Fruit fly (Drosophila melanogaster) whole organism, embryonic: Measurements from ENCODE around the gene CG46458.

Experiments used
- Abd-B ChIP-seq: fragments of 200-800 bp; sonication (Bioruptor generic); optimal IDR thresholded peaks from 2 replicates; lab custom pipeline; 2018; ENCODE audit warnings: missing biosample characterization, mild to moderate bottlenecking, missing genetic modification characterization, moderate library complexity
- CG10959 ChIP-seq: fragments of 200-800 bp; sonication (Bioruptor generic); IDR thresholded peaks from 2 replicates; pipeline ENCODE4 v1.3.6; 2022; ENCODE audit warnings: missing biosample characterization, missing genetic modification characterization
- CG13424 ChIP-seq: fragments of 200-800 bp; sonication (Bioruptor generic); optimal IDR thresholded peaks from 2 replicates; lab custom pipeline; 2019; ENCODE audit warnings: missing biosample characterization, mild to moderate bottlenecking, missing genetic modification characterization, moderate library complexity
- CG15601 ChIP-seq: fragments of 200-800 bp; sonication (Bioruptor generic); optimal IDR thresholded peaks from 3 replicates; lab custom pipeline; 2019; ENCODE audit warnings: missing biosample characterization, mild to moderate bottlenecking, missing genetic modification characterization, moderate library complexity
- CG17186 ChIP-seq: fragments of 200-800 bp; sonication (Bioruptor generic); optimal IDR thresholded peaks from 3 replicates; lab custom pipeline; 2017; ENCODE audit warnings: missing biosample characterization, missing genetic modification reagents, missing genetic modification characterization
- CG2678 ChIP-seq: fragments of 200-800 bp; sonication (Bioruptor generic); optimal IDR thresholded peaks from 3 replicates; lab custom pipeline; 2019; ENCODE audit warnings: missing biosample characterization, mild to moderate bottlenecking, missing genetic modification characterization, moderate library complexity
- CG2889 ChIP-seq: fragments of 200-800 bp; sonication (Bioruptor generic); IDR thresholded peaks from 3 replicates; pipeline ENCODE4 v1.3.6; 2022; ENCODE audit warnings: missing biosample characterization, missing genetic modification characterization
- CG30431 ChIP-seq: fragments of 200-800 bp; sonication (Bioruptor generic); optimal IDR thresholded peaks from 2 replicates; lab custom pipeline; 2017; ENCODE audit warnings: missing biosample characterization, missing genetic modification characterization
- CG31388 ChIP-seq: fragments of 200-800 bp; sonication (Bioruptor generic); optimal IDR thresholded peaks from 2 replicates; lab custom pipeline; 2016; ENCODE audit warnings: missing biosample characterization, missing genetic modification characterization
- CG4820 ChIP-seq: fragments of 200-800 bp; sonication (Bioruptor generic); optimal IDR thresholded peaks from 3 replicates; lab custom pipeline; 2016; ENCODE audit warnings: missing biosample characterization, missing genetic modification characterization
- CG8290 ChIP-seq, 3 experiments: fragments of 200-800 bp; sonication (Bioruptor generic); optimal IDR thresholded peaks; 2 replicates each; lab custom pipeline; 2016 to 2019; ENCODE audit warnings: missing biosample characterization in 3 of 3, missing genetic modification characterization in 3 of 3, mild to moderate bottlenecking in 2 of 3, moderate library complexity in 1 of 3
- CG9797 ChIP-seq: fragments of 200-800 bp; sonication (Bioruptor generic); optimal IDR thresholded peaks from 3 replicates; lab custom pipeline; 2018; ENCODE audit warnings: missing biosample characterization, mild to moderate bottlenecking, missing genetic modification characterization
- CG9876 ChIP-seq: fragments of 200-800 bp; sonication (Bioruptor generic); optimal IDR thresholded peaks from 2 replicates; lab custom pipeline; 2016; ENCODE audit warnings: missing biosample characterization, missing genetic modification characterization
- CTCF ChIP-seq: fragments of 200-800 bp; sonication (Bioruptor generic); optimal IDR thresholded peaks from 2 replicates; lab custom pipeline; 2017; ENCODE audit warnings: missing biosample characterization, mild to moderate bottlenecking, missing genetic modification characterization, moderate library complexity
- Camta ChIP-seq: fragments of 200-800 bp; sonication (Bioruptor generic); optimal IDR thresholded peaks from 2 replicates; lab custom pipeline; 2016; ENCODE audit warnings: missing biosample characterization, missing genetic modification characterization
- D ChIP-seq, 2 experiments: fragments of 200-800 bp in 1 of 2; fragments of >200 bp in 1 of 2; sonication (Bioruptor generic) in 1 of 2; optimal IDR thresholded peaks; 2 replicates in 1 of 2; 3 replicates in 1 of 2; lab custom pipeline; 2017; ENCODE audit warnings: mild to moderate bottlenecking in 1 of 2, missing biosample characterization in 1 of 2, missing genetic modification characterization in 1 of 2, missing genetic modification reagents in 1 of 2
- E2f1 ChIP-seq: fragments of 200-800 bp; sonication (Bioruptor generic); IDR thresholded peaks from 2 replicates; pipeline ENCODE4 v1.3.6; 2022; ENCODE audit warnings: missing biosample characterization, missing genetic modification characterization
- Ets97D ChIP-seq: fragments of 200-800 bp; sonication (Bioruptor generic); optimal IDR thresholded peaks from 3 replicates; lab custom pipeline; 2016; ENCODE audit warnings: missing biosample characterization, missing genetic modification characterization
- Hand ChIP-seq: fragments of 200-800 bp; sonication (Bioruptor generic); optimal IDR thresholded peaks from 2 replicates; lab custom pipeline; 2017; ENCODE audit warnings: mild to moderate bottlenecking, missing biosample characterization, missing genetic modification reagents, missing genetic modification characterization
- Hmr ChIP-seq: fragments of 200-800 bp; sonication (Bioruptor generic); optimal IDR thresholded peaks from 3 replicates; lab custom pipeline; 2017; ENCODE audit warnings: mild to moderate bottlenecking, missing biosample characterization, missing genetic modification reagents, missing genetic modification characterization
- Hr3 ChIP-seq: fragments of 200-800 bp; sonication (Bioruptor generic); optimal IDR thresholded peaks from 3 replicates; lab custom pipeline; 2016; ENCODE audit warnings: missing biosample characterization, missing genetic modification characterization
- Hr39 ChIP-seq: fragments of >200 bp; optimal IDR thresholded peaks from 2 replicates; lab custom pipeline; 2017
- Hsf ChIP-seq: fragments of 200-800 bp; sonication (Bioruptor generic); optimal IDR thresholded peaks from 3 replicates; lab custom pipeline; 2016; ENCODE audit warnings: missing biosample characterization, missing genetic modification characterization
- Mrtf ChIP-seq: fragments of 200-800 bp; sonication (Bioruptor generic); IDR thresholded peaks from 3 replicates; pipeline ENCODE4 v1.3.6; 2022; ENCODE audit warnings: missing biosample characterization, missing genetic modification characterization
- NC2α ChIP-seq: fragments of 200-800 bp; sonication (Bioruptor generic); optimal IDR thresholded peaks from 2 replicates; lab custom pipeline; 2016; ENCODE audit warnings: missing biosample characterization, missing genetic modification characterization
- NFAT ChIP-seq: fragments of 200-800 bp; sonication (Bioruptor generic); IDR thresholded peaks from 2 replicates; pipeline ENCODE4 v1.3.6; 2022; ENCODE audit warnings: missing biosample characterization, missing genetic modification characterization
- Poxn ChIP-seq: fragments of 200-800 bp; sonication (Bioruptor generic); IDR thresholded peaks from 2 replicates; pipeline ENCODE4 v1.3.6; 2022; ENCODE audit warnings: missing biosample characterization, missing genetic modification characterization
- Rfx ChIP-seq: fragments of 200-800 bp; sonication (Bioruptor generic); IDR thresholded peaks from 2 replicates; pipeline ENCODE4 v1.3.6; 2022; ENCODE audit warnings: missing biosample characterization, missing genetic modification characterization
- Sry-β ChIP-seq: fragments of 200-800 bp; sonication (Bioruptor generic); optimal IDR thresholded peaks from 2 replicates; lab custom pipeline; 2018; ENCODE audit warnings: missing biosample characterization, mild to moderate bottlenecking, missing genetic modification characterization, moderate library complexity
- Xrp1 ChIP-seq: fragments of 200-800 bp; sonication (Bioruptor generic); IDR thresholded peaks from 2 replicates; pipeline ENCODE4 v1.3.6; 2022; ENCODE audit warnings: missing biosample characterization, missing genetic modification characterization
- amos ChIP-seq: fragments of 200-800 bp; sonication (Bioruptor generic); IDR thresholded peaks from 2 replicates; pipeline ENCODE4 v1.3.6; 2022; ENCODE audit warnings: missing biosample characterization, missing genetic modification characterization; ENCODE audit not compliant: partially characterized antibody
- cato ChIP-seq: fragments of 200-800 bp; sonication (Bioruptor generic); optimal IDR thresholded peaks from 2 replicates; lab custom pipeline; 2016; ENCODE audit warnings: missing biosample characterization, missing genetic modification characterization, borderline replicate concordance
- croc ChIP-seq: fragments of 200-800 bp; sonication (Bioruptor generic); conservative IDR thresholded peaks from 3 replicates; pipeline ENCODE4 v1.3.6; 2022; ENCODE audit warnings: missing biosample characterization, missing genetic modification characterization
- cwo ChIP-seq: fragments of 200-800 bp; sonication (Bioruptor generic); optimal IDR thresholded peaks from 3 replicates; lab custom pipeline; 2017; ENCODE audit warnings: missing biosample characterization, missing genetic modification characterization, mild to moderate bottlenecking, moderate library complexity, missing genetic modification reagents
- dati ChIP-seq: fragments of 200-800 bp; sonication (Bioruptor generic); IDR thresholded peaks from 2 replicates; pipeline ENCODE4 v1.3.6; 2022; ENCODE audit warnings: missing biosample characterization, missing genetic modification characterization
- dmrt11E ChIP-seq: fragments of 200-800 bp; sonication (Bioruptor generic); optimal IDR thresholded peaks from 3 replicates; lab custom pipeline; 2018; ENCODE audit warnings: missing biosample characterization, mild to moderate bottlenecking, missing genetic modification characterization, moderate library complexity
- dpn ChIP-seq, 2 experiments: fragments of 200-800 bp; sonication (Bioruptor generic); optimal IDR thresholded peaks; 3 replicates each; lab custom pipeline; 2016; ENCODE audit warnings: missing biosample characterization in 2 of 2, missing genetic modification characterization in 2 of 2
- en ChIP-seq: fragments of 200-800 bp; sonication (Bioruptor generic); optimal IDR thresholded peaks from 2 replicates; lab custom pipeline; 2016; ENCODE audit warnings: missing biosample characterization, missing genetic modification characterization
- ewg ChIP-seq: fragments of 200-800 bp; sonication (Bioruptor generic); optimal IDR thresholded peaks from 3 replicates; lab custom pipeline; 2017; ENCODE audit warnings: mild to moderate bottlenecking, missing biosample characterization, missing genetic modification reagents, missing genetic modification characterization
- exex ChIP-seq: fragments of 200-800 bp; sonication (Bioruptor generic); optimal IDR thresholded peaks from 4 replicates; lab custom pipeline; 2018; ENCODE audit warnings: missing biosample characterization, mild to moderate bottlenecking, missing genetic modification characterization, moderate library complexity
- fd3F ChIP-seq: fragments of 200-800 bp; sonication (Bioruptor generic); optimal IDR thresholded peaks from 2 replicates; lab custom pipeline; 2018; ENCODE audit warnings: missing biosample characterization, mild to moderate bottlenecking, missing genetic modification characterization, moderate library complexity
- gce ChIP-seq: fragments of 200-800 bp; sonication (Bioruptor generic); IDR thresholded peaks from 3 replicates; pipeline ENCODE4 v1.3.6; 2022; ENCODE audit warnings: missing biosample characterization, missing genetic modification characterization
- gro ChIP-seq: fragments of 200-800 bp; sonication (Bioruptor generic); optimal IDR thresholded peaks from 2 replicates; lab custom pipeline; 2016; ENCODE audit warnings: missing biosample characterization, missing genetic modification characterization
- h ChIP-seq: fragments of >200 bp; optimal IDR thresholded peaks from 2 replicates; lab custom pipeline; 2017
- onecut ChIP-seq: fragments of 200-800 bp; sonication (Bioruptor generic); IDR thresholded peaks from 2 replicates; pipeline ENCODE4 v1.3.6; 2022; ENCODE audit warnings: missing biosample characterization, missing genetic modification characterization
- pho ChIP-seq: fragments of 200-800 bp; sonication (Bioruptor generic); optimal IDR thresholded peaks from 2 replicates; lab custom pipeline; 2016; ENCODE audit warnings: missing biosample characterization, missing genetic modification characterization
- phol ChIP-seq: fragments of 200-800 bp; sonication (Bioruptor generic); optimal IDR thresholded peaks from 3 replicates; lab custom pipeline; 2018; ENCODE audit warnings: missing biosample characterization, mild to moderate bottlenecking, missing genetic modification characterization, moderate library complexity
- sima ChIP-seq: fragments of 200-800 bp; sonication (Bioruptor generic); optimal IDR thresholded peaks from 2 replicates; lab custom pipeline; 2016; ENCODE audit warnings: missing biosample characterization, missing genetic modification characterization
- ssp ChIP-seq: fragments of 200-800 bp; sonication (Bioruptor generic); IDR thresholded peaks from 2 replicates; pipeline ENCODE4 v1.3.6; 2022; ENCODE audit warnings: missing biosample characterization, missing genetic modification characterization
- tup ChIP-seq: fragments of 200-800 bp; sonication (Bioruptor generic); optimal IDR thresholded peaks from 2 replicates; lab custom pipeline; 2016; ENCODE audit warnings: missing biosample characterization, mild to moderate bottlenecking, missing genetic modification characterization, moderate library complexity
- tx ChIP-seq: fragments of 200-800 bp; sonication (Bioruptor generic); optimal IDR thresholded peaks from 2 replicates; lab custom pipeline; 2016; ENCODE audit warnings: missing biosample characterization, missing genetic modification characterization

CG46458 gene

DNA sequence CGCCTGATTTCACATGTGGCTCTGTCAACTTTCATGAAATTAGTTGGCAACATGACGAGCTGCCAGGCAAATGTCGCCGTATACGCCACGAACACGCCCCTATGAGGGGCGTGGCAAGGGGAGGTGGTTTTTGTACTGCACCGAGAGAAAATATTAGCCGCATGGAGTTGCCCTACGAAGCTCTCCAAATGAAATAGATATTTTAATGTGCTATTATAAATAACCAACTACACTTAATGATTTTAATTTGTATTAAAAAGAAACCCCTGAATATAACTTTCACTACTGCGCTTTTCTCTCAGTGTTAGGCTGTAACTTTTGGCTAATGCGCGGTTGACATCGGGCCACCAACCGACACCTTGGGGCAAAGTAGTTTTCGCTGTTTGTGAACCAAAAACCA is 38.2 kb downstream of the CG46458 start (continued):
- peak; percentile 50; the same call in 1 of the 2 replicates for TF ChIP-seq dati (GFP tag; lab: Robert Waterston, UW)
- TF ChIP-seq exex (tag; lab: Kevin White, UChicago) = no peak
- no peak for TF ChIP-seq cato (GFP tag; lab: Kevin White, UChicago)
- TF ChIP-seq Mrtf (GFP tag; lab: Robert Waterston, UW) = peak; percentile 74
- peak; percentile 45 for TF ChIP-seq Hmr (GFP tag; lab: Kevin White, UChicago)
- TF ChIP-seq phol (tag; lab: Kevin White, UChicago) = peak; percentile 70
- TF ChIP-seq CG30431 (GFP tag; lab: Kevin White, UChicago) = peak; percentile 39
- 0 out of 3 replicates have a peak, but pooled peaks have one; percentile 68 for TF ChIP-seq gce (GFP tag; lab: Robert Waterston, UW)
- TF ChIP-seq pho = peak; percentile 42
- peak; percentile 4 for TF ChIP-seq tx (GFP tag; lab: Kevin White, UChicago)
- peak; percentile 47; the same call in 1 of the 2 replicates for TF ChIP-seq NFAT (GFP tag; lab: Robert Waterston, UW)
- no peak for TF ChIP-seq CG31388 (GFP tag; lab: Kevin White, UChicago)
- peak; percentile 56 for TF ChIP-seq Abd-B (GFP tag; lab: Kevin White, UChicago)
- peak; percentile 50 to 60 for TF ChIP-seq dpn (GFP tag; optimal IDR thresholded peaks at IDR 0.05; lab: Kevin White, UChicago)
- TF ChIP-seq gro = peak; percentile 11
- TF ChIP-seq dmrt11E (tag; lab: Kevin White, UChicago) = peak; percentile 50
- TF ChIP-seq sima (GFP tag; lab: Kevin White, UChicago) = no peak
- no peak for TF ChIP-seq h (lab: Kevin White, UChicago)
- TF ChIP-seq CG9876 (GFP tag; lab: Kevin White, UChicago) = no peak
- TF ChIP-seq Ets97D (GFP tag; lab: Kevin White, UChicago) = peak; percentile 7
- peak; percentile 65 for TF ChIP-seq CG13424
- TF ChIP-seq CG15601 = peak; percentile 6
- TF ChIP-seq CTCF (GFP tag; lab: Kevin White, UChicago) = no peak
- TF ChIP-seq croc = peak; percentile 50; the same call in 1 of the 3 replicates
- TF ChIP-seq Hr39 (lab: Kevin White, UChicago) = no peak
- no peak for TF ChIP-seq NC2α (GFP tag; lab: Kevin White, UChicago)
- TF ChIP-seq Xrp1 (GFP tag; lab: Robert Waterston, UW) = peak; percentile 82
- peak; percentile 52 for TF ChIP-seq Hr3
- no peak for TF ChIP-seq CG8290 (GFP tag; optimal IDR thresholded peaks at IDR 0.05; lab: Kevin White, UChicago)
- TF ChIP-seq CG8290 (tag; optimal IDR thresholded peaks at IDR 0.05; lab: Kevin White, UChicago) = no peak
- TF ChIP-seq Hand = no peak
- TF ChIP-seq en (GFP tag; lab: Kevin White, UChicago) = no peak
- TF ChIP-seq Sry-β (GFP tag; lab: Kevin White, UChicago) = no peak
- TF ChIP-seq E2f1 (GFP tag; lab: Robert Waterston, UW) = peak; percentile 61
- TF ChIP-seq Poxn (GFP tag; lab: Robert Waterston, UW) = no peak
- no peak for TF ChIP-seq CG17186 (GFP tag; lab: Kevin White, UChicago)
- no peak for TF ChIP-seq amos (GFP tag; lab: Robert Waterston, UW)
- TF ChIP-seq ssp = peak; percentile 60; the same call in 1 of the 2 replicates
- TF ChIP-seq fd3F (GFP tag; lab: Kevin White, UChicago) = peak; percentile 38
- peak; percentile 62 for TF ChIP-seq ewg (GFP tag; lab: Kevin White, UChicago)
- TF ChIP-seq CG4820 (GFP tag; lab: Kevin White, UChicago) = peak; percentile 46
- TF ChIP-seq onecut (GFP tag; lab: Robert Waterston, UW) = peak; percentile 52
- TF ChIP-seq cwo (GFP tag; lab: Kevin White, UChicago) = peak; percentile 43
- peak; percentile 66 for TF ChIP-seq Rfx (GFP tag; lab: Robert Waterston, UW)
- peak; percentile 71 for TF ChIP-seq CG2678 (tag; lab: Kevin White, UChicago)
- TF ChIP-seq CG10959 (GFP tag; lab: Robert Waterston, UW) = peak; percentile 64
- peak; percentile 44 for TF ChIP-seq Camta
- peak; percentile 58 for TF ChIP-seq Hsf (GFP tag; lab: Kevin White, UChicago)
- peak; percentile 60; the same call in 2 of the 3 replicates for TF ChIP-seq CG2889 (GFP tag; lab: Robert Waterston, UW)
- no peak for TF ChIP-seq tup (GFP tag; lab: Kevin White, UChicago)
- no peak for TF ChIP-seq D (optimal IDR thresholded peaks at IDR 0.05; lab: Kevin White, UChicago)
- TF ChIP-seq D (GFP tag; optimal IDR thresholded peaks at IDR 0.05; lab: Kevin White, UChicago) = peak; percentile 53
- no peak for TF ChIP-seq CG9797
